Worm (Caenorhabditis elegans) whole organism, L3 larva: ENCODE results near the gene math-24.
"Not testable (repeated sequence)": the region's sequence is repeated elsewhere in the genome, so short reads cannot be mapped to it uniquely, and the experiment has no call there.

Experiments
- R02D3.7 ChIP-seq: fragments of 150-350 bp; optimal IDR thresholded peaks from 2 replicates; lab custom pipeline; 2014; ENCODE audit warnings: missing biosample characterization, missing genetic modification characterization
- ZK546.5 ChIP-seq: sonication (generic microtip); optimal IDR thresholded peaks from 2 replicates; lab custom pipeline; 2017; ENCODE audit warnings: missing biosample characterization, missing genetic modification characterization
- aly-2 ChIP-seq: fragments of 150-350 bp; optimal IDR thresholded peaks from 2 replicates; lab custom pipeline; 2014; ENCODE audit warnings: missing biosample characterization, missing genetic modification characterization
- ama-1 ChIP-seq: fragments of 150-350 bp; optimal IDR thresholded peaks from 2 replicates; lab custom pipeline; 2018
- ceh-16 ChIP-seq: sonication (generic microtip); optimal IDR thresholded peaks from 2 replicates; lab custom pipeline; 2017; ENCODE audit warnings: missing biosample characterization, missing genetic modification characterization
- ceh-82 ChIP-seq: fragments of 150-350 bp; optimal IDR thresholded peaks from 2 replicates; lab custom pipeline; 2014; ENCODE audit warnings: missing biosample characterization, missing genetic modification characterization
- ceh-9 ChIP-seq: sonication (generic microtip); optimal IDR thresholded peaks from 2 replicates; lab custom pipeline; 2018; ENCODE audit warnings: missing biosample characterization, missing genetic modification characterization
- daf-12 ChIP-seq: fragments of 150-350 bp; optimal IDR thresholded peaks from 2 replicates; lab custom pipeline; 2014; ENCODE audit warnings: missing biosample characterization, missing genetic modification reagents, missing genetic modification characterization
- egl-5 ChIP-seq: fragments of 150-350 bp; optimal IDR thresholded peaks from 2 replicates; lab custom pipeline; 2017; ENCODE audit warnings: missing biosample characterization, missing genetic modification reagents, missing genetic modification characterization, inconsistent platforms
- elt-2 ChIP-seq: sonication (generic microtip); optimal IDR thresholded peaks from 2 replicates; lab custom pipeline; 2016; ENCODE audit warnings: missing genetic modification reagents, mild to moderate bottlenecking, missing genetic modification characterization, missing compliant biosample characterization
- fkh-2 ChIP-seq: fragments of 150-350 bp; optimal IDR thresholded peaks from 2 replicates; lab custom pipeline; 2014; ENCODE audit warnings: missing biosample characterization, missing genetic modification reagents, missing genetic modification characterization
- hmg-11 ChIP-seq: sonication (generic microtip); optimal IDR thresholded peaks from 2 replicates; lab custom pipeline; 2016; ENCODE audit warnings: missing genetic modification characterization, missing compliant biosample characterization
- jun-1 ChIP-seq: fragments of 150-350 bp; optimal IDR thresholded peaks from 2 replicates; lab custom pipeline; 2014; ENCODE audit warnings: missing biosample characterization, missing genetic modification reagents, missing genetic modification characterization
- lin-15B ChIP-seq: fragments of 150-350 bp; optimal IDR thresholded peaks from 2 replicates; lab custom pipeline; 2014; ENCODE audit warnings: missing biosample characterization, missing genetic modification characterization
- mml-1 ChIP-seq: fragments of 150-350 bp; sonication (generic microtip); optimal IDR thresholded peaks from 3 replicates; lab custom pipeline; 2014; ENCODE audit warnings: missing biosample characterization, missing genetic modification characterization
- nhr-11 ChIP-seq: fragments of 150-350 bp; optimal IDR thresholded peaks from 2 replicates; lab custom pipeline; 2014; ENCODE audit warnings: missing biosample characterization, missing genetic modification characterization
- nhr-25 ChIP-seq: sonication (generic microtip); optimal IDR thresholded peaks from 2 replicates; lab custom pipeline; 2017; ENCODE audit warnings: missing biosample characterization, missing genetic modification characterization
- nhr-28 ChIP-seq: fragments of 150-350 bp; optimal IDR thresholded peaks from 2 replicates; lab custom pipeline; 2014; ENCODE audit warnings: missing biosample characterization, missing genetic modification characterization
- nhr-67 ChIP-seq: fragments of 150-350 bp; optimal IDR thresholded peaks from 2 replicates; lab custom pipeline; 2014; ENCODE audit warnings: missing biosample characterization, missing genetic modification characterization
- nhr-76 ChIP-seq: fragments of 150-350 bp; sonication (generic microtip); optimal IDR thresholded peaks from 5 replicates; lab custom pipeline; 2014; ENCODE audit warnings: missing biosample characterization, missing genetic modification characterization
- pha-4 ChIP-seq: fragments of 150-350 bp; optimal IDR thresholded peaks from 2 replicates; lab custom pipeline; 2014; ENCODE audit warnings: missing biosample characterization, missing genetic modification reagents, missing genetic modification characterization
- pqm-1 ChIP-seq: fragments of 150-350 bp; optimal IDR thresholded peaks from 2 replicates; lab custom pipeline; 2017; ENCODE audit warnings: missing biosample characterization, missing genetic modification characterization, inconsistent platforms
- snpc-4 ChIP-seq: fragments of 150-350 bp; optimal IDR thresholded peaks from 2 replicates; lab custom pipeline; 2014; ENCODE audit warnings: missing biosample characterization, missing genetic modification characterization
- tbx-2 ChIP-seq: sonication (generic microtip); optimal IDR thresholded peaks from 2 replicates; lab custom pipeline; 2016; ENCODE audit warnings: mild to moderate bottlenecking, missing genetic modification characterization, missing compliant biosample characterization
- unc-39 ChIP-seq: sonication (generic microtip); optimal IDR thresholded peaks from 4 replicates; lab custom pipeline; 2017; ENCODE audit warnings: missing biosample characterization, missing genetic modification characterization
- unc-62 ChIP-seq: fragments of 150-350 bp; sonication (generic microtip); optimal IDR thresholded peaks from 4 replicates; lab custom pipeline; 2014; ENCODE audit warnings: missing biosample characterization, missing genetic modification reagents, missing genetic modification characterization
- zag-1 ChIP-seq: fragments of 150-350 bp; optimal IDR thresholded peaks from 2 replicates; lab custom pipeline; 2014; ENCODE audit warnings: missing biosample characterization, missing genetic modification characterization
- ztf-4 ChIP-seq: fragments of 150-350 bp; optimal IDR thresholded peaks from 2 replicates; lab custom pipeline; 2014; ENCODE audit warnings: missing biosample characterization, missing genetic modification characterization

Gene math-24

DNA sequence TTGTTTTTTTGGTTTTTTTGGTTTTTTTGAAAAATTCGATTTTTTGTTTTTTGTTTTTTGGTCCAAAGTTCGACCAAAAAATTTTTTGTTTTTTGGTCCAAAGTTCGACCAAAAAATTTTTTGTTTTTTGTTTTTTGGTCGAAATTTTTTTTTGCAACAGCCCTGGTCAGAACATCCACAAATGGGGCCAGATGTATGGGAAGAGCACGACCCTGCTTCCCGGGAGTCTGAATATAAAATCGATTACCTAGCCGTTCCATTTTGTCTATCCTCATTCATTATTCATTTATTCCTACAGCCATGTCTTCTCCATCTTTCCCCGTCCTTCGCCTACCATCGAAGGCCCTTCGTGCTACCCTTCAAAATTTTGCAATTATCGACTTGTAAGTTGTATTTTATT, 45.9 kb upstream of the math-24 start, which contains the start of gene fbxb-95:
Gene fbxb-95 (plus strand): TSS at position 301 of the 400 bp plus-strand sequence.
- not testable (repeated sequence) for TF ChIP-seq egl-5, ceh-82, nhr-25 (tag; lab: Kevin White, UChicago)
- TF ChIP-seq, all 47 proteins: peak for 0; not testable (repeated sequence) for 47

DNA sequence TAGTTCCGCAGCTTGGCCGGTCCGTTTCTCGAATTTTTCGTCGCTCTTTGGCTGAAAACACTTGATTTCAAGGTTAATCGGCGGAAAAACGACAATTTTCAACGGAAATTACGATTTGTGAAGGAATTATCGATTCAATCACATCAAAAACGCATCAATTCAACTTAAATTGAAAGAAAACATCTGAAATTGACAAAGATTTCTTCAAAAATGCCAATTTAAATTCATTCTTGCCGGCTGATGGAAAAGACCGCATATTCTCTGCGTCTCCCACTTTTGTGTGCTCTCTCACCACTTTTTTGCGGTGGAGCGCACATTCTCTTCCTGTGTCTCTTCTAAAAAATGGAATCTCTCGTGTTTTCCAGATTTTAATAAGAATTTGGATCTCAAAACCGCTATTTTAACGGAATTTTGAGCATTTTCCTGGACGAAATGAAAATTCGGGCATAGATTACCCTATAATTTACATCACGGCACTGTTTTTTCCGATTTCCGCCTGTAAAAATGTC, 38.7 kb upstream of the math-24 start, which contains the start of gene C16C4.18:
Gene C16C4.18 (minus strand): TSS at position 51 of the 509 bp plus-strand sequence.
- not testable (repeated sequence) for TF ChIP-seq nhr-76; hmg-11 (tag; lab: Kevin White, UChicago); jun-1

DNA sequence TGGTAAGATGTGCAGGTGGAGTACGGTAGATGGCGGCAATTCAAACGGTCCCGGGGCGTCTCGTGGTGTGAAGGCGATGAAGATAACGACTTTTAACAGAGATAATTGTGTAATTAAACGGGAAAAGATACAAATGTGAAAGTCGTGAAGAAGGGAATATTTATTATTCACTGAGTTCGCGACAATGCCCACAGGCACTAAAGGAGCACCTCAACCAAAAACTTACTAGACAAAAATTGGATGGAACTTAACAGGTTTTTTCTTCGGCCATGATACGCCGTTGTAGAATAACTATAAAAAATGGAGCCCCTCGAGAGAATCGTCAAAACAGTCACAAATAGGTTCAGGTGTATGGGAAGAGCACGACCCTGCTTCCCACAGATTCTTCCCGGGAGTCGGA, 37.7 kb upstream of the math-24 start, which contains the start of gene fbxb-98:
Gene fbxb-98 (plus strand): TSS at position 301 of the 400 bp plus-strand sequence.
- TF ChIP-seq tbx-2 (tag; lab: Kevin White, UChicago); unc-39 (tag; lab: Kevin White, UChicago); ceh-16: not testable (repeated sequence)

DNA sequence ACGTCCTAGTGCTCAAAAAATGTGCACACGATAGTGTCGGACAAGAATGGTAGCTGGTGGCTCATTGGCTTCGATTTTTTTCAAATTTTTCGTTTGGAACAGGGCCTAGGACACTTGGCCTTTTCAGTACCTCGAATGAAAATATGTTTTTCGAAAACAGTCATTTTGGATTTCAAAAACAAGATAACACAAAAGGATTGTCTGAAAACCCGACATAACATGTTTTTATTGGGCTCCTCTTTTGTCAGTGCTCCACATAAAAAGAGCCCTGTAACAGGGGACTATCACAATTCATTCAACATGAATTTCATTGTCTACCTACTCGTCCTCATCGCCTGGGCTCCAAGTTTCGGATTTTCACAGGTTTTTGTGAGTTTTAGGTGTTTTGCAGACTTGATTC, 35.8 kb upstream of the math-24 start, which contains the start of gene C16C4.17:
Gene C16C4.17 (plus strand): TSS at position 301 of the 400 bp plus-strand sequence.
- TF ChIP-seq daf-12 (tag; lab: Kevin White, UChicago) (no peak), aly-2 (tag; lab: Kevin White, UChicago) (no peak), nhr-28 (tag; lab: Kevin White, UChicago) (no peak), ceh-82 (tag; lab: Kevin White, UChicago) (no peak), snpc-4 (tag; lab: Kevin White, UChicago) (no peak), nhr-67 (tag; lab: Kevin White, UChicago) (no peak), ztf-4 (no peak), pha-4 (tag; lab: Kevin White, UChicago) (no peak)

DNA sequence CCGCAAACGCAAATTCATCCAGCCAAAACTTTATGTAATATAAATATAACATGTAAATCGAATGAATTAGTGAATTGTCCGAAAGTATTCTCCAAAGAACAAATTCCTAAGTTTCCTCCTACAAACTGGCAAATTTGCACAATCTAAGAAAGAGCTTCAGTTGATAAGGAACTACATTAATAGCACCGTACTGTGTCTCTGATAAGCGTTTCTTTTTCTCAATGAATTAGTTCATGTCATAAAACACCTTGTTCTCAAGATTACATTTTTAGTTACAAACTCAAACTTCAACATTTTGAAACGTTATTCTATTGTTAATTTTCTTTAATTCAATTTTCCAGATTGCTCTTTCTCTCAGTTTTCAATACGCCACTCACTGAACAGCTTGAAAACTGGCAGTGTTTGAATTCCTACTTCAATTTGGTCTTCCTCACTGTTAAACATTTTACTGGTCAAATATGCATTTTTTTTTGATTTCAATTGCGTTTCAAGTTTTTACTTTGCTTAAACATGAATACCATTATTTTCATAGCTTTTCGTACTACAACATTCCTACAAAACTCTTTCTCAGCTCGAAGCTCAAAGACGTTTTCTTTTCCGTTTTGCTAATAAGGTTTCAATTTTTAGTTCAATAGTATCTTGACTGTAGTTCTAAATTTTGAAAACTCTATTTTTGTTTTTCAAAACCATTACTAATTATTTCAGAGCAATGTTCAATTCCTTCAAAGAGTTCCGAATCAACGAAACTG, 34.2 kb upstream of the math-24 start, which contains the start of gene math-15:
Gene math-15 (plus strand): TSS at position 699 of the 749 bp plus-strand sequence.
- TF ChIP-seq elt-2 (tag; lab: Kevin White, UChicago), result peak; percentile 67
- TF ChIP-seq egl-5 (tag; lab: Kevin White, UChicago), result no peak
- peak; percentile 11 for TF ChIP-seq pqm-1 (tag; lab: Kevin White, UChicago)
- no peak for TF ChIP-seq jun-1

DNA sequence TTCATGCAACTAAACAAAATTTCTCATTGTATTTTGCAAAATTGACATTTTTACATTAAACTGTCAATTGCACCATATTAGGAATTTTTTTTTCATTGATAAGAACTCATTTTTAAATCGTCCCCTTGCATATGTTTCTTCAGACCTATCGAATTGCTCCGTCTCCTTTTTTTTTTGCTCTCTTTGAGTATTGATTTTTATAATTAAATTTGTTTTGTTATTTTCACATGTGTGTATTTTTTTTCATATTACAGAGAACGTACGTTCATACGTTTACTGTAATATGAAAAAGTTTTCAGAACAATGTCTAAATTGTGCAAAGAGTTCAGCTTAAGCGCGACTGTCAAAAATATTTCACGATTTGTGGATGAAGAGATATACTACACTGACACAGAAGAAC, 30.9 kb upstream of the math-24 start, which contains the start of gene math-14:
Gene math-14 (plus strand): TSS at position 301 of the 400 bp plus-strand sequence.
- TF ChIP-seq R02D3.7 (tag; lab: Kevin White, UChicago) (no peak), elt-2 (tag; lab: Kevin White, UChicago) (peak; percentile 29)

DNA sequence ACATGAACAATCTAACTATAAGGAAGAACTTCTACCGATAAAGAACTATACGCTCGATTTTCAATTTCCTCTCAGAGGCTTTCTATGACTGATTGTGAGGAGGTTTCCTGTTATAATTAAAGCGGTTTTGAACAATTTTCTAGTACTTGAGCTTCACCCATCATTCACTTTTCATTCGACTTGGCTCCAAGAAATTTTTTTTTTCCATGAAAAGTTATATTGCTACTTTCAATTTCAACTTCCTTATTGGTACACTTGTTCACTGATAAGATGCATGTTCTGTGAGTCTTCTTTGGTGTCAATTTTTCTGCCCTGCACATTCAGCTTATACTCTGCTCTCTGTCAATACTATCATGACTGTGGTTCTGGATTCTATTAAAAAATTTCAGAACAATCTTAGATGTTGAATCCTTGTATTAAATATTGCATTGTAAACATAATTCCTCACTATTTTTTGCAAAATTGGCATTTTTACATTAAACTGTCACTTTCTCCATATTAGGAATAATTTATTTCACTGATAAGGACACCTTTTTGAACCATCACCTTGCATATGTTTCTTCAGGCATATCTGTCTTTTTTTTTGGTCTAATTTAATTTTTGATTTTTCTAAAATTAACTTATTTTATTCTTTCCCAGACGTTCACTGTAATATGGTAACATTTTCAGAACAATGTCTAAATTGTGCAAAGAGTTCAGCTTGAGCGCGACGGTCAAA, 29.0 kb upstream of the math-24 start, which contains the start of gene math-10:
Gene math-10 (plus strand): TSS at position 668 of the 718 bp plus-strand sequence.
- TF ChIP-seq mml-1 (no peak), elt-2 (tag; lab: Kevin White, UChicago) (peak; percentile 71)

DNA sequence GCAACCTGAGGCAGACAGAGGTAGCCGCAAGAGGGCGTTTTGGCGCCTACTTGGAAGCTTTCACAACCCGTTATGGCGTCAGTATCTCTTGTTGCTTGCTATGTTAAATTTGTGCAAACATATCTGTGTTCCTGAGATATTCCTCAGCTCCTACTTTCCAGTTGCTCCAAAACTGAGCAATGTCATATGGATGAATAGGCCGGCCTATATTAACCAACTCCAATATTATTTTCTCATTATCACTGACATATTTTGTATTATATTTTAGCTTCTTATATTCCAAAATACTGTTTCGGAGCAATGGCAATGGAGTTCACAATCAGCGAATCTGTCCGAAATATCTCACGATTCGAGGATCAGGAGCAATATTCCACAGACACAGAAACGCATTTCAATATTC, 24.4 kb upstream of the math-24 start, which contains the start of gene math-13:
Gene math-13 (plus strand): TSS at position 301 of the 400 bp plus-strand sequence.
- no peak for TF ChIP-seq lin-15B (tag; lab: Kevin White, UChicago)
- TF ChIP-seq nhr-11 (tag; lab: Kevin White, UChicago), result no peak
- no peak for TF ChIP-seq nhr-25 (tag; lab: Kevin White, UChicago)
- no peak for TF ChIP-seq ama-1 (lab: Kevin White, UChicago)
- TF ChIP-seq unc-62 (GFP tag; lab: Kevin White, UChicago), result no peak
- TF ChIP-seq fkh-2 (tag; lab: Kevin White, UChicago), result no peak
- TF ChIP-seq zag-1 (tag; lab: Kevin White, UChicago), result no peak
- no peak for TF ChIP-seq ZK546.5 (tag; lab: Kevin White, UChicago)
- no peak for TF ChIP-seq pha-4 (tag; lab: Kevin White, UChicago)
- TF ChIP-seq snpc-4 (tag; lab: Kevin White, UChicago), result no peak
- TF ChIP-seq ceh-9 (tag; lab: Kevin White, UChicago), result no peak
